Worm (Caenorhabditis elegans): ENCODE measurements around the gene spp-20.

ce11 chrV:6549871-6550270 is 8.1 kb downstream of the spp-20 start, which contains the start of gene lipl-4:
- no peak for TF ChIP-seq him-1 (tag; optimal IDR thresholded peaks at IDR 0.05)
- TF ChIP-seq W03F9.2 (tag; optimal IDR thresholded peaks at IDR 0.05), result no peak
